Worm (Caenorhabditis elegans): ENCODE data around the gene F07B10.4.

DNA sequence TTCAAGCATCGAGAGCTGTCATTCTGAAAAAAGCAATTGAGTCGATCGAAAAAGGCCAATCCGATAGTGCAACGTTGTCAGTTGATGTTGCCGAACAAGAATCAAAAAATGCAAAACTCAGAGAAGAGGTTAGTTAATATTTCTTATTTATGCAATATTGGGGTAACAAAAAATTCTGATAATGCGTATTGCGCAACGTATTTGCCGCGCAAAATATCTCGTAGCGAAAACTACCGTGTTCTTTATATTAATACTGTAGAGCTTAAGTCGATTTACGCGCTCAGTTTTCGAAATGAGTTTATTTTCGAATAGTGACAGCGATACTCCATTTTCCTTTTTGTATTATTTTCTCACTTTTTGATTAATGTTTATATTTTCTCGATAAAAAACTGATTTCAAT lies 17.9 kb downstream of the F07B10.4 start:
- TF ChIP-seq dao-5 (tag; optimal IDR thresholded peaks at IDR 0.05) (no peak), him-1 (tag; optimal IDR thresholded peaks at IDR 0.05) (no peak)
